Worm (Caenorhabditis elegans) whole organism, mixed stage, embryonic: ENCODE results near the gene Y50E8A.6.

Experiments used
- M03D4.4 ChIP-seq: sonication (generic microtip); optimal IDR thresholded peaks from 2 replicates; lab custom pipeline; 2017; ENCODE audit warnings: mild to moderate bottlenecking, missing genetic modification characterization, missing compliant biosample characterization
- lin-13 ChIP-seq: fragments of 150-350 bp; optimal IDR thresholded peaks from 2 replicates; lab custom pipeline; 2014; ENCODE audit warnings: missing biosample characterization, missing genetic modification characterization
- nhr-12 ChIP-seq: fragments of 150-350 bp; optimal IDR thresholded peaks from 2 replicates; lab custom pipeline; 2014; ENCODE audit warnings: missing biosample characterization, missing genetic modification characterization
- pha-4 ChIP-seq: fragments of 150-350 bp; optimal IDR thresholded peaks from 2 replicates; lab custom pipeline; 2018; ENCODE audit warnings: missing biosample characterization, missing genetic modification reagents, missing genetic modification characterization
- snpc-4 ChIP-seq: fragments of 150-350 bp; optimal IDR thresholded peaks from 2 replicates; lab custom pipeline; 2014; ENCODE audit warnings: missing biosample characterization, missing genetic modification characterization
- tbx-8 ChIP-seq: fragments of 200-800 bp; sonication (Bioruptor generic); optimal IDR thresholded peaks from 2 replicates; lab custom pipeline; 2018; ENCODE audit warnings: mild to moderate bottlenecking, missing genetic modification characterization, moderate library complexity, missing compliant biosample characterization
- unc-39 ChIP-seq: fragments of 150-350 bp; optimal IDR thresholded peaks from 2 replicates; lab custom pipeline; 2014; ENCODE audit warnings: missing biosample characterization, missing genetic modification characterization
- unc-62 ChIP-seq: fragments of 150-350 bp; optimal IDR thresholded peaks from 2 replicates; lab custom pipeline; 2014; ENCODE audit warnings: missing biosample characterization, missing genetic modification reagents, missing genetic modification characterization
- ztf-11 ChIP-seq: fragments of 150-350 bp; optimal IDR thresholded peaks from 2 replicates; lab custom pipeline; 2014; ENCODE audit warnings: missing biosample characterization, missing genetic modification characterization

- no peak for TF ChIP-seq unc-39 (tag; lab: Kevin White, UChicago)
- TF ChIP-seq nhr-12 (tag; lab: Kevin White, UChicago), result no peak
- TF ChIP-seq unc-62 (GFP tag; lab: Kevin White, UChicago), result no peak
- no peak for TF ChIP-seq M03D4.4 (tag; lab: Kevin White, UChicago)
- TF ChIP-seq ztf-11 (tag; lab: Kevin White, UChicago), result no peak
- no peak for TF ChIP-seq tbx-8 (GFP tag; lab: Kevin White, UChicago)
- TF ChIP-seq pha-4 (tag; lab: Kevin White, UChicago), result no peak
- no peak for TF ChIP-seq snpc-4 (tag; lab: Kevin White, UChicago)
- no peak for TF ChIP-seq lin-13 (tag; lab: Kevin White, UChicago)
Measured at ce11 chrV:14729343-14729742, 11.8 kb downstream of the Y50E8A.6 start, which contains the start of gene oig-3.
